Worm (Caenorhabditis elegans): ENCODE results near the gene R08D7.4.

R08D7.4 gene

DNA sequence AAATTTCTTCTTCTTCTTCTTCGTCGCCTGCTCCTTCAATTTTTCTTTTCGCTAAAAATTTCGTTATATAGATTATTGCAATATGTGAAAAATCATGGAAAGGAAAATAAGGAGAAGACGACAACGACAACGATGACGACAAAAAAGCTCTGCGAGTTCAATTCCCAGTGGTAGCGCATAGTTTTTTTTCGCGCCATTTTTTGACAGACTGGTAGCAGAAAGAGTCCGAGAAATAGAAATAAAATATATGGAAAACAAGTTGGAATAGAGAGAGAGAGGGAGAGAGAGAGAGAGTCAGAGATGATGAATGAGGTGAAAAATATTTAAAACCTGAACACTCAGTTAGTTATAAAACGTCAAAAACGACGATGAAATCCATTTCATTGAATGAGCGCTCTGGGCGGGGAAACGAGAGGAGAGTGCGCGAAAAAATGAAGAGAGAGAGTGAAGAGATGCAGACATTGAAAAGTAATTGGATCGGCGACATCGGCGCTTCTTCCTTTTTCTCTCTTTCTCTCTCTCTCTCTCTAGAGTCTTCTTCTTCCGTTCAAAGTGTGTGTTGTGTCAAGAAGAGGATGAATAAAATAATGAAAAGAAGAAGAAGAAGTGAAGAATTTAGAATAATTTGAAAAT is 10.3 kb downstream of the R08D7.4 start, which contains the start of gene pde-2:
Gene pde-2, minus strand, starts transcription at position 51 of the 633 bp plus-strand sequence.
- TF ChIP-seq nhr-11 (tag; optimal IDR thresholded peaks at IDR 0.05) (peak; percentile 41), nhr-25 (tag; optimal IDR thresholded peaks at IDR 0.05; ENCODE audit: borderline replicate concordance, insufficient read depth) (peak; percentile 30), ctbp-1 (GFP tag; IDR thresholded peaks at IDR 0.05) (peak; percentile 76), attf-4 (tag; optimal IDR thresholded peaks at IDR 0.05) (no peak), set-16 (GFP tag; IDR thresholded peaks at IDR 0.05) (peak; percentile 39), Y105C5A.15 (GFP tag; IDR thresholded peaks at IDR 0.05) (no peak), mes-2 (tag; optimal IDR thresholded peaks at IDR 0.05; ENCODE audit: poor library complexity, severe bottlenecking) (peak; percentile 41), daf-19 (GFP tag; conservative IDR thresholded peaks at IDR 0.05) (no peak), T26A8.4 (GFP tag; IDR thresholded peaks at IDR 0.05) (no peak), hlh-11 (tag; optimal IDR thresholded peaks at IDR 0.05) (peak; percentile 54), lsy-2 (tag; optimal IDR thresholded peaks at IDR 0.05) (peak in 1 of 2 experiments; percentile 76), madf-5 (GFP tag; IDR thresholded peaks at IDR 0.05) (no peak), mdl-1 (tag; optimal IDR thresholded peaks at IDR 0.05) (peak in 1 of 2 experiments; percentile 20), hmg-1.1 (GFP tag; IDR thresholded peaks at IDR 0.05) (peak; percentile 40; the same call in 1 of the 2 replicates), F37D6.2 (tag; optimal IDR thresholded peaks at IDR 0.05) (no peak), ZK337.2 (GFP tag; IDR thresholded peaks at IDR 0.05) (no peak), aha-1 (tag) (peak; percentile 78), hlh-30 (tag; optimal IDR thresholded peaks at IDR 0.05; ENCODE audit: insufficient read depth) (peak; percentile 32), fkh-10 (GFP tag; optimal IDR thresholded peaks at IDR 0.05) (peak; percentile 70), rbr-2 (tag; optimal IDR thresholded peaks at IDR 0.05) (peak; percentile 52), saeg-2 (GFP tag; IDR thresholded peaks at IDR 0.05) (no peak), ces-1 (GFP tag; optimal IDR thresholded peaks at IDR 0.05) (peak; percentile 51), hif-1 (tag; optimal IDR thresholded peaks at IDR 0.05) (peak in 1 of 2 experiments; percentile 9), ztf-11 (tag; optimal IDR thresholded peaks at IDR 0.05) (no peak), nhr-28 (tag; optimal IDR thresholded peaks at IDR 0.05) (peak; percentile 14), mep-1 (tag; optimal IDR thresholded peaks at IDR 0.05) (peak; percentile 62), Y5F2A.4 (GFP tag; optimal IDR thresholded peaks at IDR 0.05) (no peak), dve-1 (tag; optimal IDR thresholded peaks at IDR 0.05; ENCODE audit: insufficient read depth) (no peak)

DNA sequence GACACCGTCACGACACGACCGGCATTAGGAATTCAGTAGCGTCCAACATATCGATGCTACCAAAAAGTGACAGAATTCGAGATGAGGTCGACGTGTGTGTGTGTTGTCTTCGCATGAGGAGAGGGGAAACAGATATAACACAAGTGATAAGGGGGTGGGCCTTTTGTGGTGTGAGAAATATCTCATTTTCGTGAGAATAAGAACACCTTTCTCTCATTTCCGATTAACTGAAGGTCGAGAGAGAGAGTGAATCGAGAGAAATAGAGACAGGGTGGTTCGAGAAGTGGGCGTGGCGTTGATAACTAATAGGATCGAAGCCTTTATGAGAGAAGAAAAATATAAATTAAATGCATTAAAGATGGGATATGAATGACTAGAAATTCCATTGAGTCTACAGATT is 11.4 kb downstream of the R08D7.4 start:
- peak in 1 of 2 experiments; percentile 96 for TF ChIP-seq unc-62 (GFP tag; optimal IDR thresholded peaks at IDR 0.05 in 1 of 2)
- no peak for TF ChIP-seq unc-62 (tag; optimal IDR thresholded peaks at IDR 0.05)
- no peak for TF ChIP-seq lim-7 (GFP tag; IDR thresholded peaks at IDR 0.05)
- no peak for TF ChIP-seq lsy-2 (tag; optimal IDR thresholded peaks at IDR 0.05)
- TF ChIP-seq rbr-2 (tag; optimal IDR thresholded peaks at IDR 0.05), result no peak
- TF ChIP-seq vab-7 (GFP tag; IDR thresholded peaks at IDR 0.05), result no peak
- peak; percentile 41 for TF ChIP-seq nhr-25 (tag; optimal IDR thresholded peaks at IDR 0.05; ENCODE audit: borderline replicate concordance, insufficient read depth)
- no peak for TF ChIP-seq F44E2.7 (GFP tag; IDR thresholded peaks at IDR 0.05)
- 0 out of 2 replicates have a peak, but pooled peaks have one; percentile 11 for TF ChIP-seq ctbp-1 (GFP tag; IDR thresholded peaks at IDR 0.05)
- no peak for TF ChIP-seq unc-39 (tag; optimal IDR thresholded peaks at IDR 0.05)
- no peak for TF ChIP-seq jun-1 (tag; optimal IDR thresholded peaks at IDR 0.05)
- no peak for TF ChIP-seq ZK337.2 (GFP tag; IDR thresholded peaks at IDR 0.05)
- no peak for TF ChIP-seq arid-1 (GFP tag; conservative IDR thresholded peaks at IDR 0.05)
- TF ChIP-seq aha-1 (tag), result no peak
- TF ChIP-seq mxl-3 (GFP tag; optimal IDR thresholded peaks at IDR 0.05), result peak; percentile 6
- TF ChIP-seq nhr-28 (tag; optimal IDR thresholded peaks at IDR 0.05), result peak; percentile 19
- no peak for TF ChIP-seq set-16 (GFP tag; IDR thresholded peaks at IDR 0.05)
- TF ChIP-seq nhr-11 (tag; optimal IDR thresholded peaks at IDR 0.05), result no peak
- TF ChIP-seq nhr-48 (tag; optimal IDR thresholded peaks at IDR 0.05), result no peak
- no peak for TF ChIP-seq nhr-102 (tag; optimal IDR thresholded peaks at IDR 0.05)
- no peak for TF ChIP-seq tag-97 (GFP tag; IDR thresholded peaks at IDR 0.05)
- no peak for TF ChIP-seq nhr-41 (GFP tag; IDR thresholded peaks at IDR 0.05)
- TF ChIP-seq cey-2 (tag; optimal IDR thresholded peaks at IDR 0.05; ENCODE audit: borderline replicate concordance, insufficient read depth), result no peak
- TF ChIP-seq dmd-8 (GFP tag; IDR thresholded peaks at IDR 0.05), result no peak
- TF ChIP-seq R02D3.7 (tag; optimal IDR thresholded peaks at IDR 0.05), result no peak
- no peak for TF ChIP-seq nhr-10 (tag; optimal IDR thresholded peaks at IDR 0.05)
- no peak for TF ChIP-seq pqm-1 (tag; optimal IDR thresholded peaks at IDR 0.05)
- TF ChIP-seq lin-29 (GFP tag; IDR thresholded peaks at IDR 0.05), result no peak
